Fruit fly (Drosophila melanogaster) whole organism, embryonic: ENCODE results near the gene Cyp4ac1.

Experiments
- CG10431 ChIP-seq: fragments of 200-800 bp; sonication (Bioruptor generic); optimal IDR thresholded peaks from 3 replicates; lab custom pipeline; 2018; ENCODE audit warnings: missing biosample characterization, mild to moderate bottlenecking, missing genetic modification characterization
- CG12744 ChIP-seq: fragments of 200-800 bp; sonication (Bioruptor generic); optimal IDR thresholded peaks from 2 replicates; lab custom pipeline; 2016; ENCODE audit warnings: missing biosample characterization, missing genetic modification characterization
- CG13624 ChIP-seq: fragments of 200-800 bp; sonication (Bioruptor generic); optimal IDR thresholded peaks from 2 replicates; lab custom pipeline; 2016; ENCODE audit warnings: missing biosample characterization, missing genetic modification characterization
- CG14050 ChIP-seq: fragments of 200-800 bp; sonication (Bioruptor generic); IDR thresholded peaks from 3 replicates; pipeline ENCODE4 v1.3.6; 2022; ENCODE audit warnings: missing biosample characterization, missing genetic modification characterization
- CG15269 ChIP-seq: fragments of 200-800 bp; sonication (Bioruptor generic); optimal IDR thresholded peaks from 2 replicates; lab custom pipeline; 2018; ENCODE audit warnings: missing biosample characterization, mild to moderate bottlenecking, missing genetic modification characterization, moderate library complexity
- CG18599 ChIP-seq: fragments of 200-800 bp; sonication (Bioruptor generic); optimal IDR thresholded peaks from 3 replicates; lab custom pipeline; 2017; ENCODE audit warnings: missing biosample characterization, missing genetic modification characterization, mild to moderate bottlenecking, moderate library complexity, missing genetic modification reagents
- CG2120 ChIP-seq: fragments of 200-800 bp; sonication (Bioruptor generic); optimal IDR thresholded peaks from 3 replicates; lab custom pipeline; 2016; ENCODE audit warnings: missing biosample characterization, missing genetic modification characterization
- CG2202 ChIP-seq: fragments of 200-800 bp; sonication (Bioruptor generic); optimal IDR thresholded peaks from 2 replicates; lab custom pipeline; 2018; ENCODE audit warnings: missing biosample characterization, mild to moderate bottlenecking, missing genetic modification characterization
- CG2678 ChIP-seq: fragments of 200-800 bp; sonication (Bioruptor generic); optimal IDR thresholded peaks from 3 replicates; lab custom pipeline; 2019; ENCODE audit warnings: missing biosample characterization, mild to moderate bottlenecking, missing genetic modification characterization, moderate library complexity
- CG32532 ChIP-seq: fragments of 200-800 bp; sonication (Bioruptor generic); IDR thresholded peaks from 2 replicates; pipeline ENCODE4 v1.3.6; 2022; ENCODE audit warnings: missing biosample characterization, missing genetic modification characterization
- CG4328 ChIP-seq: fragments of 200-800 bp; sonication (Bioruptor generic); optimal IDR thresholded peaks from 3 replicates; lab custom pipeline; 2017; ENCODE audit warnings: missing biosample characterization, missing genetic modification reagents, missing genetic modification characterization
- CG6272 ChIP-seq: fragments of 200-800 bp; sonication (Bioruptor generic); IDR thresholded peaks from 2 replicates; pipeline ENCODE4 v1.3.6; 2022; ENCODE audit warnings: missing biosample characterization, missing genetic modification characterization
- CG6813 ChIP-seq: fragments of 200-800 bp; sonication (Bioruptor generic); optimal IDR thresholded peaks from 2 replicates; lab custom pipeline; 2017; ENCODE audit warnings: missing biosample characterization, missing genetic modification characterization, mild to moderate bottlenecking, moderate library complexity, missing genetic modification reagents
- CG9215 ChIP-seq: fragments of 200-800 bp; sonication (Bioruptor generic); IDR thresholded peaks from 2 replicates; pipeline ENCODE4 v1.3.6; 2022; ENCODE audit warnings: missing biosample characterization, missing genetic modification characterization
- CG9727 ChIP-seq: fragments of 200-800 bp; sonication (Bioruptor generic); optimal IDR thresholded peaks from 3 replicates; lab custom pipeline; 2017; ENCODE audit warnings: missing biosample characterization, mild to moderate bottlenecking, missing genetic modification characterization
- CG9876 ChIP-seq: fragments of 200-800 bp; sonication (Bioruptor generic); optimal IDR thresholded peaks from 2 replicates; lab custom pipeline; 2016; ENCODE audit warnings: missing biosample characterization, missing genetic modification characterization
- CG9932 ChIP-seq: fragments of 200-800 bp; sonication (Bioruptor generic); IDR thresholded peaks from 2 replicates; pipeline ENCODE4 v1.3.6; 2022; ENCODE audit warnings: missing biosample characterization, missing genetic modification characterization
- Camta ChIP-seq: fragments of 200-800 bp; sonication (Bioruptor generic); optimal IDR thresholded peaks from 2 replicates; lab custom pipeline; 2016; ENCODE audit warnings: missing biosample characterization, missing genetic modification characterization
- CoRest ChIP-seq: fragments of 200-800 bp; sonication (Bioruptor generic); optimal IDR thresholded peaks from 3 replicates; lab custom pipeline; 2018; ENCODE audit warnings: missing biosample characterization, mild to moderate bottlenecking, missing genetic modification characterization, moderate library complexity
- CrebB ChIP-seq: fragments of 200-800 bp; sonication (Bioruptor generic); optimal IDR thresholded peaks from 3 replicates; lab custom pipeline; 2018; ENCODE audit warnings: missing biosample characterization, mild to moderate bottlenecking, missing genetic modification characterization
- Dbx ChIP-seq: fragments of 200-800 bp; sonication (Bioruptor generic); IDR thresholded peaks from 3 replicates; pipeline ENCODE4 v1.3.6; 2022; ENCODE audit warnings: missing biosample characterization, missing genetic modification characterization
- Deaf1 ChIP-seq: fragments of 200-800 bp; optimal IDR thresholded peaks from 3 replicates; lab custom pipeline; 2019; ENCODE audit warnings: missing biosample characterization, mild to moderate bottlenecking, missing genetic modification characterization, moderate library complexity
- E2f1 ChIP-seq: fragments of 200-800 bp; sonication (Bioruptor generic); IDR thresholded peaks from 2 replicates; pipeline ENCODE4 v1.3.6; 2022; ENCODE audit warnings: missing biosample characterization, missing genetic modification characterization
- Eip74EF ChIP-seq, 2 experiments: fragments of 200-800 bp in 1 of 2; fragments of >200 bp in 1 of 2; sonication (Bioruptor generic) in 1 of 2; optimal IDR thresholded peaks; 2 replicates each; lab custom pipeline; 2017 to 2019; ENCODE audit warnings: missing biosample characterization in 2 of 2, missing genetic modification characterization in 2 of 2, mild to moderate bottlenecking in 1 of 2, moderate library complexity in 1 of 2
- Elba2 ChIP-seq: fragments of 200-800 bp; sonication (Bioruptor generic); optimal IDR thresholded peaks from 3 replicates; lab custom pipeline; 2016; ENCODE audit warnings: missing biosample characterization, missing genetic modification characterization
- HLH54F ChIP-seq: fragments of 200-800 bp; sonication (Bioruptor generic); optimal IDR thresholded peaks from 3 replicates; lab custom pipeline; 2016; ENCODE audit warnings: missing biosample characterization, missing genetic modification characterization
- MTF-1 ChIP-seq: fragments of 200-800 bp; sonication (Bioruptor generic); optimal IDR thresholded peaks from 2 replicates; lab custom pipeline; 2018; ENCODE audit warnings: missing biosample characterization, mild to moderate bottlenecking, missing genetic modification characterization, borderline replicate concordance
- Mad ChIP-seq: fragments of 200-800 bp; sonication (Bioruptor generic); optimal IDR thresholded peaks from 2 replicates; lab custom pipeline; 2016; ENCODE audit warnings: missing biosample characterization, missing genetic modification characterization
- Pdp1 ChIP-seq, 2 experiments: fragments of 200-800 bp; sonication (Bioruptor generic); optimal IDR thresholded peaks; 3 replicates each; lab custom pipeline; 2016; ENCODE audit warnings: missing biosample characterization in 2 of 2, missing genetic modification characterization in 2 of 2, mild to moderate bottlenecking in 1 of 2, moderate library complexity in 1 of 2
- Sry-β ChIP-seq: fragments of 200-800 bp; sonication (Bioruptor generic); optimal IDR thresholded peaks from 2 replicates; lab custom pipeline; 2018; ENCODE audit warnings: missing biosample characterization, mild to moderate bottlenecking, missing genetic modification characterization, moderate library complexity
- bsh ChIP-seq, 2 experiments: fragments of 200-800 bp; sonication (Bioruptor generic); optimal IDR thresholded peaks; 2 replicates each; lab custom pipeline; 2017 to 2018; ENCODE audit warnings: mild to moderate bottlenecking in 2 of 2, missing biosample characterization in 2 of 2, missing genetic modification characterization in 2 of 2, moderate library complexity in 1 of 2
- cg ChIP-seq: fragments of 200-800 bp; sonication (Bioruptor generic); optimal IDR thresholded peaks from 3 replicates; lab custom pipeline; 2019; ENCODE audit warnings: missing biosample characterization, mild to moderate bottlenecking, missing genetic modification characterization, moderate library complexity
- chinmo ChIP-seq: fragments of 200-800 bp; sonication (Bioruptor generic); IDR thresholded peaks from 4 replicates; pipeline ENCODE4 v1.3.6; 2022; ENCODE audit warnings: missing biosample characterization, missing genetic modification characterization; ENCODE audit not compliant: partially characterized antibody
- ci ChIP-seq: fragments of 200-800 bp; sonication (Bioruptor generic); IDR thresholded peaks from 3 replicates; pipeline ENCODE4 v1.3.6; 2022; ENCODE audit warnings: missing biosample characterization, missing genetic modification characterization
- cwo ChIP-seq: fragments of 200-800 bp; sonication (Bioruptor generic); optimal IDR thresholded peaks from 3 replicates; lab custom pipeline; 2017; ENCODE audit warnings: missing biosample characterization, missing genetic modification characterization, mild to moderate bottlenecking, moderate library complexity, missing genetic modification reagents
- dmrt11E ChIP-seq: fragments of 200-800 bp; sonication (Bioruptor generic); optimal IDR thresholded peaks from 3 replicates; lab custom pipeline; 2018; ENCODE audit warnings: missing biosample characterization, mild to moderate bottlenecking, missing genetic modification characterization, moderate library complexity
- dmrt99B ChIP-seq: fragments of 200-800 bp; sonication (Bioruptor generic); optimal IDR thresholded peaks from 2 replicates; lab custom pipeline; 2018; ENCODE audit warnings: missing biosample characterization, mild to moderate bottlenecking, missing genetic modification characterization, moderate library complexity
- eve ChIP-seq, 2 experiments: fragments of >200 bp; optimal IDR thresholded peaks; 2 replicates each; lab custom pipeline; 2017; ENCODE audit warnings: missing biosample characterization in 2 of 2, missing genetic modification characterization in 2 of 2
- h ChIP-seq: fragments of >200 bp; optimal IDR thresholded peaks from 2 replicates; lab custom pipeline; 2017
- lbe ChIP-seq: fragments of 200-800 bp; sonication (Bioruptor generic); optimal IDR thresholded peaks from 2 replicates; lab custom pipeline; 2016; ENCODE audit warnings: missing biosample characterization, mild to moderate bottlenecking, missing genetic modification characterization
- luna ChIP-seq: fragments of 200-800 bp; sonication (Bioruptor generic); optimal IDR thresholded peaks from 2 replicates; lab custom pipeline; 2016; ENCODE audit warnings: missing biosample characterization, missing genetic modification characterization
- maf-S ChIP-seq: fragments of 200-800 bp; sonication (Bioruptor generic); optimal IDR thresholded peaks from 2 replicates; lab custom pipeline; 2016; ENCODE audit warnings: missing biosample characterization, missing genetic modification characterization
- pum ChIP-seq: fragments of 200-800 bp; sonication (Bioruptor generic); optimal IDR thresholded peaks from 2 replicates; lab custom pipeline; 2016; ENCODE audit warnings: missing biosample characterization, missing genetic modification characterization
- sens ChIP-seq: fragments of 200-800 bp; sonication (Bioruptor generic); peaks from one replicate; lab custom pipeline; 2016; ENCODE audit warnings: missing biosample characterization, missing genetic modification characterization
- shn ChIP-seq: fragments of 200-800 bp; sonication (Bioruptor generic); optimal IDR thresholded peaks from 3 replicates; lab custom pipeline; 2016; ENCODE audit warnings: missing biosample characterization, missing genetic modification characterization
- stc ChIP-seq: fragments of 200-800 bp; sonication (Bioruptor generic); IDR thresholded peaks from 2 replicates; pipeline ENCODE4 v1.3.6; 2022; ENCODE audit warnings: missing biosample characterization, missing genetic modification characterization
- trem ChIP-seq: fragments of 200-800 bp; optimal IDR thresholded peaks from 3 replicates; lab custom pipeline; 2019; ENCODE audit warnings: missing biosample characterization, mild to moderate bottlenecking, missing genetic modification characterization, moderate library complexity
- vfl ChIP-seq: fragments of 200-800 bp; sonication (Bioruptor generic); optimal IDR thresholded peaks from 2 replicates; lab custom pipeline; 2016; ENCODE audit warnings: missing biosample characterization, missing genetic modification characterization
- wor ChIP-seq: fragments of 200-800 bp; sonication (Bioruptor generic); IDR thresholded peaks from 2 replicates; pipeline ENCODE4 v1.3.6; 2022; ENCODE audit warnings: missing biosample characterization, missing genetic modification characterization
- zf30C ChIP-seq: fragments of 200-800 bp; sonication (Bioruptor generic); optimal IDR thresholded peaks from 3 replicates; lab custom pipeline; 2018; ENCODE audit warnings: missing biosample characterization, mild to moderate bottlenecking, missing genetic modification characterization

The Cyp4ac1 gene

DNA sequence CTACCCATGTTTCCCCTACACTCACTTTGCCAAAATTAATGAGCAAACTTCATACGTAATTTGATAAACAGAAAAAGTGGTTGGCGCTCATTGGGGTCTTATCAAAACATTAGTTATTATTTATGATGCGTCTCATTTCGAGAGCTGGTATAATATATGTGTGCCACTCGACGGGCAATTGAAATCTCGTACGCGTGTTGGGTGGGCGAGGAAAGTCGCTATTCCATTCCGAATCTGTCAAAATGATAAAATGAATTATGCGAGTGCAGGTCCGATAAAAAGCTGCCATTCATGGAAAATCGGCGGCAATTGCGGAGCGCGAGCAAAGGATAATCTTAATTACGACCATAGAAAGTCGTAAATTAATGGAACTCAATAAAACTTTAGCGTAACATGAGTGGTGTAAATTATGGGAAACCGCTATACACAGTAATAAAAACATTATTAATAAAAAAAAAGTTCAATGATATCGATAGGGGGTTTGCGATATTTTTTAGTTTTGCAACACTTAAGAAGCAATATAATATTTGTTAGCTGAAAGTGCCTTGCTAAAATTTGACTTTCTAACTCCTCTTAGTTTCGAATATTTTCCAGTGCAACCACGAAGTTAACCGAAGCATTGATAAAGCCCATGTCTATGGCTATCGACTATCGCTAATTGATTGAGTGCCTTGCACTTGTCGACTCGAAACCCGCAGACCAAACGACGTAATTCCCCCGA is 21.4 kb upstream of the Cyp4ac1 start (continued):
- TF ChIP-seq CG6813 (GFP tag; lab: Kevin White, UChicago) (no peak), Elba2 (no peak), CG12744 (GFP tag; lab: Kevin White, UChicago) (no peak), CG18599 (GFP tag; lab: Kevin White, UChicago) (peak; percentile 20), Eip74EF (GFP tag; optimal IDR thresholded peaks at IDR 0.05; lab: Kevin White, UChicago) (no peak), CG9876 (no peak), CoRest (peak; percentile 11), wor (GFP tag; lab: Robert Waterston, UW) (no peak), Deaf1 (tag; lab: Kevin White, UChicago) (peak; percentile 48), dmrt11E (tag; lab: Kevin White, UChicago) (no peak), MTF-1 (GFP tag; lab: Kevin White, UChicago) (no peak), Mad (no peak), zf30C (no peak), Sry-β (GFP tag; lab: Kevin White, UChicago) (no peak), CG9932 (GFP tag; lab: Robert Waterston, UW) (no peak), CG14050 (GFP tag; lab: Robert Waterston, UW) (no peak), shn (GFP tag; lab: Kevin White, UChicago) (no peak), CG13624 (GFP tag; lab: Kevin White, UChicago) (no peak), luna (GFP tag; lab: Kevin White, UChicago) (no peak), bsh (GFP tag; optimal IDR thresholded peaks at IDR 0.05; lab: Kevin White, UChicago) (peak in 1 of 2 experiments; percentile 16), Camta (GFP tag; lab: Kevin White, UChicago) (no peak), ci (GFP tag; lab: Robert Waterston, UW) (0 out of 3 replicates have a peak, but pooled peaks have one; percentile 28), CG2120 (GFP tag; lab: Kevin White, UChicago) (peak; percentile 47), cwo (GFP tag; lab: Kevin White, UChicago) (peak; percentile 22), maf-S (GFP tag; lab: Kevin White, UChicago) (no peak), Dbx (GFP tag; lab: Robert Waterston, UW) (no peak), lbe (GFP tag; lab: Kevin White, UChicago) (peak; percentile 28), HLH54F (GFP tag; lab: Kevin White, UChicago) (no peak), pum (GFP tag; lab: Kevin White, UChicago) (no peak), eve (GFP tag; optimal IDR thresholded peaks at IDR 0.05; lab: Kevin White, UChicago) (peak in 1 of 2 experiments; percentile 50), CG2202 (tag; lab: Kevin White, UChicago) (no peak), chinmo (GFP tag; lab: Robert Waterston, UW) (0 out of 4 replicates have a peak, but pooled peaks have one; percentile 41), sens (GFP tag; lab: Kevin White, UChicago) (peak; percentile 80), h (no peak), CG4328 (GFP tag; lab: Kevin White, UChicago) (no peak), stc (no peak), CG15269 (peak; percentile 42), CG6272 (GFP tag; lab: Robert Waterston, UW) (no peak), E2f1 (GFP tag; lab: Robert Waterston, UW) (no peak), vfl (GFP tag; lab: Kevin White, UChicago) (no peak), CG9727 (GFP tag; lab: Kevin White, UChicago) (peak; percentile 17), cg (no peak), CG9215 (GFP tag; lab: Robert Waterston, UW) (no peak), CG32532 (GFP tag; lab: Robert Waterston, UW) (no peak), CrebB (tag; lab: Kevin White, UChicago) (no peak), CG10431 (GFP tag; lab: Kevin White, UChicago) (no peak), trem (tag; lab: Kevin White, UChicago) (no peak), dmrt99B (tag; lab: Kevin White, UChicago) (peak; percentile 41), Pdp1 (GFP tag; optimal IDR thresholded peaks at IDR 0.05; lab: Kevin White, UChicago) (no peak), CG2678 (tag; lab: Kevin White, UChicago) (peak; percentile 53)
